Worm (Caenorhabditis elegans) whole organism, midembryonic: ENCODE results near the gene twk-46.

Experiments used
- T22C8.4 ChIP-seq: fragments of 200-800 bp; sonication (Bioruptor generic); IDR thresholded peaks from 2 replicates; pipeline ENCODE4 v1.3.6; 2022; ENCODE audit warnings: missing genetic modification characterization, missing compliant biosample characterization
- flt-1 ChIP-seq: fragments of 200-800 bp; sonication (Bioruptor generic); IDR thresholded peaks from 2 replicates; pipeline ENCODE4 v1.3.6; 2022; ENCODE audit warnings: missing genetic modification characterization, missing compliant biosample characterization
- klf-2 ChIP-seq: fragments of 200-800 bp; sonication (Bioruptor generic); conservative IDR thresholded peaks from 2 replicates; pipeline ENCODE4 v1.3.6; 2022; ENCODE audit warnings: missing genetic modification reagents, missing genetic modification characterization, missing compliant biosample characterization
- med-1 ChIP-seq: sonication (generic microtip); optimal IDR thresholded peaks from 2 replicates; lab custom pipeline; 2017; ENCODE audit warnings: missing genetic modification characterization, mild to moderate bottlenecking, missing compliant biosample characterization, antibody characterized with exemption, missing genetic modification reagents; ENCODE audit not compliant: insufficient read depth
- tab-1 ChIP-seq: fragments of 200-800 bp; sonication (Bioruptor generic); IDR thresholded peaks from 2 replicates; pipeline ENCODE4 v1.3.6; 2022; ENCODE audit warnings: missing genetic modification characterization, missing compliant biosample characterization
- ztf-23 ChIP-seq: fragments of 200-800 bp; sonication (Bioruptor generic); IDR thresholded peaks from 2 replicates; pipeline ENCODE4 v1.3.6; 2022; ENCODE audit warnings: missing genetic modification reagents, missing genetic modification characterization, missing compliant biosample characterization
- ztf-29 ChIP-seq: fragments of 200-800 bp; sonication (Bioruptor generic); IDR thresholded peaks from 2 replicates; pipeline ENCODE4 v1.3.6; 2022; ENCODE audit warnings: missing genetic modification reagents, missing genetic modification characterization, missing compliant biosample characterization

DNA sequence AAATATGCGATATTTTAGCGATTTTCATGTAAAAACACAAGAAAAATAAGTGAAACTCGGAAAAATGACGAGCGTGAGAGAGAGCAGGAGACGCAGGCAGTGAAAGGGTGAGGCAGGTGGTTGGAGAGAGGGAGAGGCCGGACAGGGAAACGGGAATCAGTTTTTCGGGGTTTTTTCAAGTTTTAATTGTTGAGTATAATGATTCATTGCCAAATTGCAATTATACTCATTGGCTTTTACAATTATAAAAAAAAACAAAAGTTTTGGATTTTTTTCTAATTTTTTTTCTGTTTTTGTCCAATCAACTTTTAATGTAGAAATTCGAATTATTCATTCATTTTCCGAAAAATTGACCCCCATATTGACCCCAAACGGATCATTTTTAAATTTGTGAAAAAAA is 22.6 kb downstream of the twk-46 start, which contains the start of gene nhr-95:
- no peak for TF ChIP-seq ztf-23 (GFP tag; lab: Robert Waterston, UW)
- TF ChIP-seq flt-1 (GFP tag; lab: Robert Waterston, UW) = no peak
- no peak for TF ChIP-seq klf-2 (GFP tag; lab: Robert Waterston, UW)
- no peak for TF ChIP-seq T22C8.4 (GFP tag; lab: Robert Waterston, UW)
- TF ChIP-seq tab-1 = no peak
- no peak for TF ChIP-seq med-1 (GFP tag; lab: Kevin White, UChicago)
- no peak for TF ChIP-seq ztf-29
